Worm (Caenorhabditis elegans) whole organism, early embryonic: ENCODE measurements around the gene T04A6.3.

Experiments used
- B0310.2 ChIP-seq: sonication (generic microtip); optimal IDR thresholded peaks from 2 replicates; lab custom pipeline; 2016; ENCODE audit warnings: mild to moderate bottlenecking, missing genetic modification characterization, missing compliant biosample characterization
- F13C5.2 ChIP-seq: sonication (generic microtip); optimal IDR thresholded peaks from 2 replicates; lab custom pipeline; 2017; ENCODE audit warnings: mild to moderate bottlenecking, missing genetic modification characterization, inconsistent platforms, missing compliant biosample characterization
- aly-1 ChIP-seq: sonication (generic microtip); optimal IDR thresholded peaks from 2 replicates; lab custom pipeline; 2016; ENCODE audit warnings: missing genetic modification characterization, missing compliant biosample characterization
- ama-1 ChIP-seq: fragments of 150-350 bp; optimal IDR thresholded peaks from 2 replicates; lab custom pipeline; 2014
- ceh-13 ChIP-seq: fragments of 200-800 bp; sonication (Bioruptor generic); optimal IDR thresholded peaks from 2 replicates; lab custom pipeline; 2018; ENCODE audit warnings: mild to moderate bottlenecking, missing genetic modification characterization, missing compliant biosample characterization
- ceh-36 ChIP-seq: sonication (generic microtip); optimal IDR thresholded peaks from 2 replicates; lab custom pipeline; 2016; ENCODE audit warnings: missing genetic modification characterization, inconsistent platforms, missing compliant biosample characterization
- ets-7 ChIP-seq: sonication (generic microtip); optimal IDR thresholded peaks from 2 replicates; lab custom pipeline; 2016; ENCODE audit warnings: missing genotype, missing genetic modification characterization, missing compliant biosample characterization
- flt-1 ChIP-seq: fragments of 200-800 bp; sonication (Bioruptor generic); IDR thresholded peaks from 2 replicates; pipeline ENCODE4 v1.3.6; 2022; ENCODE audit warnings: missing genetic modification characterization, missing compliant biosample characterization
- hmbx-1 ChIP-seq: sonication (generic microtip); optimal IDR thresholded peaks from 2 replicates; lab custom pipeline; 2016; ENCODE audit warnings: mild to moderate bottlenecking, missing genetic modification characterization, missing compliant biosample characterization
- hmg-4 ChIP-seq: fragments of 200-800 bp; sonication (Bioruptor generic); optimal IDR thresholded peaks from 2 replicates; lab custom pipeline; 2018; ENCODE audit warnings: mild to moderate bottlenecking, missing genetic modification characterization, missing compliant biosample characterization
- hnd-1 ChIP-seq: sonication (generic microtip); optimal IDR thresholded peaks from 2 replicates; lab custom pipeline; 2016; ENCODE audit warnings: missing genetic modification characterization, missing compliant biosample characterization
- pes-1 ChIP-seq: fragments of 200-800 bp; sonication (Bioruptor generic); IDR thresholded peaks from 2 replicates; pipeline ENCODE4 v1.3.6; 2022; ENCODE audit warnings: missing genetic modification reagents, missing genetic modification characterization, missing compliant biosample characterization
- scrt-1 ChIP-seq: fragments of 200-800 bp; sonication (Bioruptor generic); IDR thresholded peaks from 2 replicates; pipeline ENCODE4 v1.3.6; 2022; ENCODE audit warnings: missing genetic modification characterization, missing compliant biosample characterization
- sea-1 ChIP-seq: fragments of 200-800 bp; sonication (Bioruptor generic); conservative IDR thresholded peaks from 2 replicates; pipeline ENCODE4 v1.3.6; 2022; ENCODE audit warnings: missing genetic modification characterization, missing compliant biosample characterization
- tbx-11 ChIP-seq: fragments of 200-800 bp; sonication (Bioruptor generic); IDR thresholded peaks from 2 replicates; pipeline ENCODE4 v1.3.6; 2022; ENCODE audit warnings: missing genetic modification characterization, missing compliant biosample characterization
- tbx-37 ChIP-seq: fragments of 200-800 bp; sonication (Bioruptor generic); conservative IDR thresholded peaks from 2 replicates; pipeline ENCODE4 v1.3.6; 2022; ENCODE audit warnings: missing genetic modification reagents, missing genetic modification characterization, missing compliant biosample characterization
- tra-4 ChIP-seq: sonication (generic microtip); optimal IDR thresholded peaks from 2 replicates; lab custom pipeline; 2017; ENCODE audit warnings: missing genetic modification characterization, missing compliant biosample characterization

Gene T04A6.3

DNA sequence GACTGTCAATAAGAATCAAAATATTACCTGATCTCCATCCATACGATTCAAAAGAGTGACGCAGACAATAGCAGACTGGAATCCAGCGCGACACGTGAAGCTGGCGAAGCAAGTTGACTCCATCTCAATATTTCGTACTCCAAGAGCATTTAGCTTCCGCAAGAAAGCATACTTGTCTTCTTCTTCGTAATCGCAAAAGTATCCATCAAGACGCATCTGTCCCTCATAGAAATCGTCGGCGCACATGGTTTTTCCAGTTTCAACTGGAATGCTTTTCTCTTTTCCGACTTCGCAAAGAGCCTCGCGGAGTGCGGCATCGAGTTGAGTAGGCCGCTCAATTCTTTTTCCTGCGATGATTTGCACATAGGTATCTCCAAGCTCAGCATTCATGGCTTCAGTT is 33.2 kb upstream of the T04A6.3 start:
- TF ChIP-seq aly-1 (tag; lab: Kevin White, UChicago) (no peak), scrt-1 (GFP tag; lab: Robert Waterston, UW) (no peak)

DNA sequence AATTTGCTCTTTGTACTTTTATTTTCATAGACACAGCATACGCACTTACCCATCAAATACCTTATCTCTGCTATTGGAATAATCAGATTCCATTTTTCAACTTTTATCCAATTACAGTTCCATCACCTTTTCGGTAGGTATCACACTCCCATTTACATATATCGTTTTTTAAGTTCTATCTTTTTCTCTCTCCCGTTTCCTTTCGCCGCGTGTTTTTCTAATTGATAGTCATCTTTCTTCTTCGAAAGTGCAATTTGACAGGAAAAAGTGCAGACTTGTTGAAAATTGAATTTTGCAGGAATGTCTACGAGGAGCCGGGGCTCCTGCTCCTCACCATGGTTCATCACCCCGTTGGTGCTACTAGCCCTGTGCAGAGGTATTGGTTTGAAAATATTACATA is 17.0 kb upstream of the T04A6.3 start, which contains the start of gene fbn-1:
Gene fbn-1 (plus strand): TSS at position 301 of the 400 bp plus-strand sequence.
- TF ChIP-seq aly-1 (tag; lab: Kevin White, UChicago) = no peak
- no peak for TF ChIP-seq hnd-1 (tag; lab: Kevin White, UChicago)
- no peak for TF ChIP-seq ceh-13
- no peak for TF ChIP-seq ama-1 (lab: Kevin White, UChicago)
- TF ChIP-seq scrt-1 (GFP tag; lab: Robert Waterston, UW) = no peak
- no peak for TF ChIP-seq tra-4 (tag; lab: Kevin White, UChicago)
- TF ChIP-seq hmbx-1 (tag; lab: Kevin White, UChicago) = no peak
- no peak for TF ChIP-seq tbx-37 (GFP tag; lab: Robert Waterston, UW)

DNA sequence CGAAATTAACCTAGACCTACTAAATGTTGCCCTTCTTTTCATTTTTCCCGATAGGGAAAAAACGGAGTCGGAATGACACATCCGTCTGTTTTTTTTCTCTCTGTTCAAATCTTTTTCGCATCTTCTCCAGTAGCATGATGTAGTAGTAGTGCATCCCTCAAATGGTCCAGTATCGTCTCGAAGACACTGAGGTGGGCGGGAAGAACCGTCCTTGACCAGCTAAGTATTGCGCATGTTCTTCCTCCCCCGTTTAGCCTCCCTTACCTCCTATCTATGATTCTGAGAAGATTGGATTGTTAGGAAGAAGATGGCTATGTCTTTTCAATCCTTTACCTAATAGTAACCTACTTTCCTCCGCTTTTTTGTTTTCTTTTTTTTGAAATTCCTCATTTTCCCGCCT is 14.8 kb upstream of the T04A6.3 start:
- no peak for TF ChIP-seq ceh-36 (tag; lab: Kevin White, UChicago)
- TF ChIP-seq F13C5.2 (tag; lab: Kevin White, UChicago) = no peak
- no peak for TF ChIP-seq ama-1 (lab: Kevin White, UChicago)
- no peak for TF ChIP-seq ets-7 (tag; lab: Kevin White, UChicago)

DNA sequence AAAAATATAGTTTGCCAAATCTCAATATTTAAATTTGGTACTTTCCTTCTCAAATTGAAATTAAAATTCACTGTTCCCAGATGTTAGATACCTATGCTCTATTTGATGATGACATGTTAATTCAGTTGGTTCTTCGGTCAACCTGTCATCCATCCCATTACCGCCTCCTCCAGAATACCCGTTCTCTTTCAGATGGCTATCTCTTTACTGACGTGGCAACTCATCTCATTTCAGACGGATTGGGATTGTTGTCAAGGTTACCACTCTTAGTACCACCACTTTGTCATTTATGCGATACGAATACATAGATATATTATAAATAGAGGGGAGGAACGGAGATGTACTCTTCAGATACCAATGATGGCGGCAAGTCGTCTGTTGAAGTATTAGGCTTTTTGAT is 13.2 kb upstream of the T04A6.3 start:
- TF ChIP-seq tra-4 (tag; lab: Kevin White, UChicago) = no peak
- TF ChIP-seq ets-7 (tag; lab: Kevin White, UChicago) = no peak
- no peak for TF ChIP-seq ceh-36 (tag; lab: Kevin White, UChicago)
- TF ChIP-seq ama-1 (lab: Kevin White, UChicago) = no peak
- TF ChIP-seq aly-1 (tag; lab: Kevin White, UChicago) = no peak

DNA sequence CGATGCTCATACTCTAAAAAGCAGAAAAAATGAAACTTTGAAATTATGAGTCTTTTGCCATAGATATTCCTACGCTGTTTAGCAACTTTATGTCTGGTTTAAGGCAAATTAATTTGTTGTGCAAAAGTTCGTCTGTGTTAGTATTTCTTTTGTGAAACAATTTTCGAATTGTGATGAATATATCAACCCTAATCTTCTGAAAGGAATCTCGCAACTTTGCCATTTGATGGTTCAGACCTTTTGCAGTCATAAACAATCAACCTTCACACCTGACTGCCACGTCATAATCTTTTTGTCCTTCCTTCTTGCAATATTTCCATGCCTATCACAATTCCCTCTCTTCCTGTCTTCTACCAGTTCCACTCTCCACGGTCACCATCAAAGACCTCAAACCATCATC is 11.7 kb upstream of the T04A6.3 start:
- TF ChIP-seq hmbx-1 (tag; lab: Kevin White, UChicago) (no peak), hnd-1 (tag; lab: Kevin White, UChicago) (no peak), ceh-36 (tag; lab: Kevin White, UChicago) (no peak), tbx-37 (GFP tag; lab: Robert Waterston, UW) (no peak), pes-1 (GFP tag; lab: Robert Waterston, UW) (no peak), scrt-1 (GFP tag; lab: Robert Waterston, UW) (no peak), tbx-11 (no peak), flt-1 (GFP tag; lab: Robert Waterston, UW) (no peak)

DNA sequence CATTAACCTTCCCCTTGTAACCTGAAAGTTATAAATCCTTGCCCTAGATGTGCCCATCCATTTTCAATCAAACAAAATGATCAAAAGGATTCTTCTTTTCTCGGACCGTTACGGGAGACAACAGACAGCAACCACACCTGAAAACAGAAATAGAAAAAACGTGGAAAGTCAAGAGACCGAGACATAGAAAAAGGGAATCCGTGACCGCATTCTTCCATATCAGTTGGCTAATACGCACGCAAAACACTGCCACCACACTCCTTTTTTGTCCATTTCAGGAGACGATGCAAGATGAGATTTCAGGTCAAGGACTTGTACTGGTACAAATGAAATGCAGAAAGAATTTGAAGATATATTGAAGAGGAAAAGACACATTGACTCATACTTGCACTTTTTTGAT is 10.2 kb upstream of the T04A6.3 start:
- TF ChIP-seq tra-4 (tag; lab: Kevin White, UChicago) (no peak), ets-7 (tag; lab: Kevin White, UChicago) (no peak), F13C5.2 (tag; lab: Kevin White, UChicago) (no peak), hnd-1 (tag; lab: Kevin White, UChicago) (no peak), aly-1 (tag; lab: Kevin White, UChicago) (no peak), B0310.2 (tag; lab: Kevin White, UChicago) (no peak), ama-1 (lab: Kevin White, UChicago) (no peak), scrt-1 (GFP tag; lab: Robert Waterston, UW) (no peak), ceh-36 (tag; lab: Kevin White, UChicago) (no peak), hmg-4 (GFP tag; lab: Kevin White, UChicago) (no peak), sea-1 (GFP tag; lab: Robert Waterston, UW) (no peak)

DNA sequence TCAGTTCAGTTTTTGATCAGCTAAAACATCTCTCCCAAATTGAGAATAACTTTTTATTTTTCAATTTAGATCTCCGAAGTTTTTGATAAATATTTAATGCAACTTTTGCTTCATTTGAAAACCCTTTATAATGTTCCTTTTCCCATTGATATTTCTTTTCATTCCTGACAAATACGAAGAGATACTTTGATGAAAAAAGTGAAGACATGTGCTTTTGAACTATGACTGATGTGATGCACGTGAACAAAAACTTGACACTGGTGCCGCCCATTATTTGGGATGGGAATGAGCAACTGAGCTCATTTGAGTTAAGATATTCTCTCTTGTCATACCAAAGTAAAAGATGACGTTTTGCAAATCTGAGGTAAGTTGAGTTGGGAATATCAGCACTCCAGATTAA is 8.1 kb upstream of the T04A6.3 start, which contains the start of gene T04A6.1:
Gene T04A6.1 (plus strand): TSS at position 301 of the 400 bp plus-strand sequence.
- no peak for TF ChIP-seq flt-1 (GFP tag; lab: Robert Waterston, UW)
- no peak for TF ChIP-seq ets-7 (tag; lab: Kevin White, UChicago)
- TF ChIP-seq aly-1 (tag; lab: Kevin White, UChicago) = no peak
- TF ChIP-seq scrt-1 (GFP tag; lab: Robert Waterston, UW) = no peak

DNA sequence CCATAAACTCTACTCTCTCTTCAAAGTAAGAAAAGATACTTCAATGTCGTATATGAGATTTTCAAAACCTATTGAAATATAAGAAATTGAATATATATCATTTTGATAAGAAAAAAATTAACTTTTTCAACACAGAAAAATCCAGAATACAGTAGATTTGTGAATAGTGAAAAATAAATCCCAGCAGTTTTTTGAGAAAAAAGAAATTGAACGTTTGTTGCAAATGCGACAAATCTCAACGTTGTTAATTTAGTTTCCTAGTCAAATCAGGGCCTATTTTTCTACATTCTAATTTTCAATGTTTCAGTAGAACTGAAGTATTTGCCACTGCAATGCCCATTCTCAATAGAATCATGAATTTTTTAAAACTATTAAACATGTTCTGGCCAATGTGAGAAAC is 6.4 kb upstream of the T04A6.3 start, which contains the start of gene T04A6.2:
Gene T04A6.2 (plus strand): TSS at position 301 of the 400 bp plus-strand sequence.
- TF ChIP-seq hmg-4 (GFP tag; lab: Kevin White, UChicago) (no peak), ceh-13 (no peak), hmbx-1 (tag; lab: Kevin White, UChicago) (no peak), B0310.2 (tag; lab: Kevin White, UChicago) (no peak), scrt-1 (GFP tag; lab: Robert Waterston, UW) (no peak), F13C5.2 (tag; lab: Kevin White, UChicago) (no peak), ama-1 (lab: Kevin White, UChicago) (no peak), tra-4 (tag; lab: Kevin White, UChicago) (no peak), tbx-11 (no peak), pes-1 (GFP tag; lab: Robert Waterston, UW) (no peak), hnd-1 (tag; lab: Kevin White, UChicago) (no peak), sea-1 (GFP tag; lab: Robert Waterston, UW) (no peak), ceh-36 (tag; lab: Kevin White, UChicago) (no peak)

DNA sequence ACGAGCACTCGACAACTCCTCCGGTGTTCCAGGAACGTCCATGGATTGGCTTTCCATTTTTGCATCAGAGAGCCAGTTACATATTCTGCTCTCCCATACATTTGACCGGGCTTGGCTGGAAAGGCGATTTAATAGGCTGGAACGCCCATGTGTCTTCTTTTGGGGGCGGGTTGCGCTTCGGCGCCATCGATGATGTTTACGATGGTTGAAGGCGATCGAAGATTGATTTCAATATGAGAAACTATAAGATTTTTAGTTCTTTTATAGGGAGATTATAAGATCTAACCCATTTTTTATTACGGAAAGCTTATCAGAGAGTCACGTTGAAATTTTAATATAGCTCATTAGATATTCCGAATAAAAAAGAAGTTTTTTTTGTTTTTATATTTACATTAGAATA is 1.0 kb upstream of the T04A6.3 start, which contains the start of gene nsph-4.3:
Gene nsph-4.3 (minus strand): TSS at position 101 of the 400 bp plus-strand sequence.
- TF ChIP-seq scrt-1 (GFP tag; lab: Robert Waterston, UW) (no peak), B0310.2 (tag; lab: Kevin White, UChicago) (no peak), aly-1 (tag; lab: Kevin White, UChicago) (no peak), hnd-1 (tag; lab: Kevin White, UChicago) (no peak), hmg-4 (GFP tag; lab: Kevin White, UChicago) (no peak), tbx-37 (GFP tag; lab: Robert Waterston, UW) (no peak), tra-4 (tag; lab: Kevin White, UChicago) (no peak), ets-7 (tag; lab: Kevin White, UChicago) (no peak), ceh-36 (tag; lab: Kevin White, UChicago) (no peak), F13C5.2 (tag; lab: Kevin White, UChicago) (no peak), hmbx-1 (tag; lab: Kevin White, UChicago) (no peak), flt-1 (GFP tag; lab: Robert Waterston, UW) (no peak), ceh-13 (no peak), tbx-11 (no peak)
